Worm (Caenorhabditis elegans): ENCODE data around the gene lgc-55.
A peak's percentile ranks its signal among the peaks of the same experiment; 100 is the strongest.

Gene lgc-55

DNA sequence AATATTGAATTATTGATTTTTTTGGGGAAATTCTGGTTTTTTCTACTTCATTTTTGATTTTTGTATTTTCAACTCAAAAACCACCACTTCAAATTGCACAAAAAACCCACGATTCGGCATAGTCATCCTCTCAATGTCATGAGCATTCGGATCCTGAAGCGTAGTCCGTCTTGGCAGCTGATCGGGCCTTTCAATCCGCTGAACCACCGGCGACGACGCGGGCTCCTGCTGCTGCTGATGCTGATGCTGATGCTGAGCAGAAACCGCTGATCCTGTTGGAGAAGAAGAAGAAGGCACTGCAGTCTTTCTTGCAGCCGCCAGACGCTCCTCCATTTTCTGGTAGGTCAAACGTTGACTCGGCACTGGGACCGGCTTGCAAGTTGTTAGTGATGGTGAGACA is 23.7 kb upstream of the lgc-55 start:
- no peak for TF ChIP-seq grh-1 (GFP tag; IDR thresholded peaks at IDR 0.05)

DNA sequence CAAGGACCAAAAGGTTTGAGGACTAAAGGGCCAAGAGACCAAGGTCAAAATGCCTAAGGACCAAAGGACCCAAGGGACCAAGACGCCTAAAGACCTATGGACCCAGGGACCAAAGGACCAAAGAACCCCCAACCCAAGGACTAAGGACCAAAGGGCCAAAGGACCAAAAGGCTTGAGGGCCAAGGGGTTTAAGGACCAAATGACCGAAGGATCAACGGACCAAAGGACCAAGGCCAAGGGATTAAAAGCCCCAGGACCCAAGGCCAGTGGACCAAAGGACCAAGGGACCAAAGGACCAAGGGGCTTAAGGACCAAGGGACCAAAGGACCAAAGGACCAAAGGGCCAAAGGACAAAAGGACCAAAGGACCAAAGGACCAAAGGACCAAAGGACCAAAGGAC is 23.1 kb upstream of the lgc-55 start:
- TF ChIP-seq efl-1 (optimal IDR thresholded peaks at IDR 0.05): no peak
- peak in 1 of 2 experiments; percentile 88 for TF ChIP-seq efl-1 (GFP tag; optimal IDR thresholded peaks at IDR 0.05 in 1 of 2)
- TF ChIP-seq nhr-71 (tag; optimal IDR thresholded peaks at IDR 0.05): no peak
- no peak for TF ChIP-seq aly-2 (tag; optimal IDR thresholded peaks at IDR 0.05)
- TF ChIP-seq snpc-4 (tag; optimal IDR thresholded peaks at IDR 0.05): no peak

DNA sequence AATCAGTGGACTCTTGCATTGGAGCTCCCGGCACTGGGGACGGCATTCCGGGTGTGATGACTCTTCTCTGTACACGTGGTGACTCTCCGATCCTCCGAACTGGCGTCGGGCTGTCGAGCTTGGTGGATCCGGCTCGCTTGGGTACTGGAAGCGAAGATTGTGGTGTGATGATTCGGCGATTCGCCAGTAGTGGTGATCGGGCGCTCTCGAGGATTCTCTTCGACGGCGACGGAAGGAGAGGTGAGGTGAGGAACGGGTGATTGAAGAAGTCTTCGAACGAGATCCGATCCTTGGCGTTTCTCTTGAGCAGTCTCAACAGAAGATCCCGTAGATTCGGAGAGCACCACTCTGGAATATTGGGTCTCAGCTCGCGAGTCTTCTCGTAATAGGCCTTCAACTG is 22.2 kb upstream of the lgc-55 start:
- no peak for TF ChIP-seq Y116A8C.19 (tag; optimal IDR thresholded peaks at IDR 0.05; ENCODE audit: borderline replicate concordance)
- TF ChIP-seq C34B4.2 (tag; optimal IDR thresholded peaks at IDR 0.05): no peak
- TF ChIP-seq pqm-1 (tag; optimal IDR thresholded peaks at IDR 0.05): no peak
- TF ChIP-seq mef-2 (tag; optimal IDR thresholded peaks at IDR 0.05): no peak
- no peak for TF ChIP-seq fos-1 (tag; optimal IDR thresholded peaks at IDR 0.05)
- no peak for TF ChIP-seq snu-23 (GFP tag; optimal IDR thresholded peaks at IDR 0.05)
- no peak for TF ChIP-seq dpl-1 (GFP tag; optimal IDR thresholded peaks at IDR 0.05)

DNA sequence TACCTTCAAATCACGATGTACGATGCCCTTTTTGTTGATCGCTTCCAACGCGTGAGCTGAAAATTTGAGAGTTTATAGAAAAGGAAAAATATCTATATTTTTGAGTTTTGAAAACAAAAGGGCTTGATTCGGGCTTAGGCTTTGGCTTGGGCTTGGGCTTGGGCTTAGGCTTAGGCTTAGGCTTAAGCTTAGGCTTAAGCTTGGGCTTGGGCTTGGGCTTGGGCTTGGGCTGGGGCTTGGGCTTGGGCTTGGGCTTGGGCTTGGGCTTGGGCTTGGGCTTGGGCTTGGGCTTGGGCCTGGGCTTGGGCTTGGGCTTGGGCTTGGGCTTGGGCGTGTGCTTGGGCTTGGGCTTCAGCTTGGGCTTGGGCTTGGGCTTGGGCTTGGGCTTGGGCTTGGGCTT is 20.7 kb upstream of the lgc-55 start:
- TF ChIP-seq elt-3 (tag; optimal IDR thresholded peaks at IDR 0.05) (no peak), egl-27 (tag; optimal IDR thresholded peaks at IDR 0.05) (no peak), jun-1 (tag; optimal IDR thresholded peaks at IDR 0.05) (no peak), alr-1 (tag; optimal IDR thresholded peaks at IDR 0.05; ENCODE audit: borderline replicate concordance) (no peak), C16A3.4 (tag; optimal IDR thresholded peaks at IDR 0.05) (no peak), C04F5.9 (tag; optimal IDR thresholded peaks at IDR 0.05) (no peak), pqm-1 (tag; optimal IDR thresholded peaks at IDR 0.05) (no peak), skn-1 (tag; optimal IDR thresholded peaks at IDR 0.05) (no peak), fkh-10 (GFP tag; optimal IDR thresholded peaks at IDR 0.05) (no peak), lin-13 (GFP tag; optimal IDR thresholded peaks at IDR 0.05) (no peak), elt-2 (tag; optimal IDR thresholded peaks at IDR 0.05) (no peak), sox-4 (tag; optimal IDR thresholded peaks at IDR 0.05) (no peak), C34B4.2 (tag; optimal IDR thresholded peaks at IDR 0.05) (no peak)

DNA sequence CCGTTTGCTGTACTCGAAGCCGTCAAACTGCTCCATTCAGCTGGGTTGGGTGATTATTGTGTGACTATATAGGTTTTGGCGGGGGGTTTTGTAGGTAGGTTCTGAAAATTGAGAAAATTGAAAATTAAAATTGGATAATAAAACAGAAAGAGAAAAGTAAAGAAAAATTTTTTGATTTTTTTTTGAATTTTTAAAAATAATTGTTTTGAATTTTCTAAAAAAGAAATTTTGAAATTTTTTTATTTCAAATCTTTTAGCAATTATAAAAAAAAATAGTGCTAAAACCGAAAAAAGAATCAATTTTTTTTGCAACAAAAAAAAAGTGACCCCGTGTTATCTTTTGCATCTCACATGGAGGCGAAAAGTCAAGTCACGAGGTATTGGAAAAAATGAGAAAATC is 18.5 kb upstream of the lgc-55 start, which contains the start of gene unc-51:
Gene unc-51, minus strand, starts transcription at position 101 of the 400 bp plus-strand sequence.
- TF ChIP-seq lin-35 (GFP tag; optimal IDR thresholded peaks at IDR 0.05) (peak in 1 of 2 experiments; percentile 9), mep-1 (tag; optimal IDR thresholded peaks at IDR 0.05) (no peak), dsc-1 (tag; optimal IDR thresholded peaks at IDR 0.05) (no peak), mef-2 (tag; optimal IDR thresholded peaks at IDR 0.05) (no peak), sox-4 (tag; optimal IDR thresholded peaks at IDR 0.05) (no peak), ceh-8 (GFP tag; optimal IDR thresholded peaks at IDR 0.05) (no peak), elt-2 (tag; optimal IDR thresholded peaks at IDR 0.05) (peak; percentile 9), egl-27 (tag; optimal IDR thresholded peaks at IDR 0.05) (no peak), mdl-1 (tag; optimal IDR thresholded peaks at IDR 0.05) (peak in 1 of 2 experiments; percentile 15), Y116A8C.19 (tag; optimal IDR thresholded peaks at IDR 0.05; ENCODE audit: borderline replicate concordance) (no peak), fkh-8 (tag; optimal IDR thresholded peaks at IDR 0.05) (no peak), lin-39 (tag; optimal IDR thresholded peaks at IDR 0.05) (no peak), hpl-2 (GFP tag; optimal IDR thresholded peaks at IDR 0.05) (no peak), nhr-20 (tag; optimal IDR thresholded peaks at IDR 0.05) (peak; percentile 15), egl-13 (tag; optimal IDR thresholded peaks at IDR 0.05) (no peak), elt-3 (tag; optimal IDR thresholded peaks at IDR 0.05) (peak in 1 of 6 experiments; percentile 5), unc-86 (tag; optimal IDR thresholded peaks at IDR 0.05) (no peak), ztf-4 (tag; optimal IDR thresholded peaks at IDR 0.05) (no peak), nhr-237 (tag; optimal IDR thresholded peaks at IDR 0.05) (no peak), aly-2 (tag; optimal IDR thresholded peaks at IDR 0.05) (no peak), blmp-1 (tag; optimal IDR thresholded peaks at IDR 0.05) (peak; percentile 11), nhr-85 (tag) (no peak), sup-37 (GFP tag; optimal IDR thresholded peaks at IDR 0.05) (no peak), nhr-11 (tag; optimal IDR thresholded peaks at IDR 0.05) (no peak), ceh-90 (tag; optimal IDR thresholded peaks at IDR 0.05) (no peak), ces-1 (GFP tag; optimal IDR thresholded peaks at IDR 0.05) (no peak), ceh-88 (GFP tag; IDR thresholded peaks at IDR 0.05) (no peak), efl-1 (optimal IDR thresholded peaks at IDR 0.05) (no peak), efl-1 (GFP tag; optimal IDR thresholded peaks at IDR 0.05 in 1 of 2) (no peak), nhr-90 (tag; optimal IDR thresholded peaks at IDR 0.05; ENCODE audit: poor library complexity) (peak; percentile 14), unc-130 (tag; optimal IDR thresholded peaks at IDR 0.05) (no peak)
